Worm (Caenorhabditis elegans) whole organism, L4 larva: ENCODE data around the gene Y113G7A.12.

ENCODE experiments used
- D1046.2 ChIP-seq: fragments of 200-800 bp; sonication (Bioruptor generic); IDR thresholded peaks from 2 replicates; pipeline ENCODE4 v1.3.6; 2022; ENCODE audit warnings: missing genetic modification characterization, missing compliant biosample characterization
- R02D3.7 ChIP-seq: fragments of 150-350 bp; sonication (generic microtip); optimal IDR thresholded peaks from 3 replicates; lab custom pipeline; 2014; ENCODE audit warnings: missing biosample characterization, missing genetic modification characterization
- T20F7.1 ChIP-seq: fragments of 200-800 bp; sonication (Bioruptor generic); optimal IDR thresholded peaks from 2 replicates; lab custom pipeline; 2018; ENCODE audit warnings: mild to moderate bottlenecking, missing genetic modification characterization, missing compliant biosample characterization
- Y105C5A.15 ChIP-seq: fragments of 200-800 bp; sonication (Bioruptor generic); IDR thresholded peaks from 2 replicates; pipeline ENCODE4 v1.3.6; 2022; ENCODE audit warnings: missing genetic modification characterization, missing compliant biosample characterization
- Y75B8A.6 ChIP-seq: fragments of 200-800 bp; sonication (Bioruptor generic); IDR thresholded peaks from 2 replicates; pipeline ENCODE4 v1.3.6; 2022; ENCODE audit warnings: missing genetic modification reagents, missing genetic modification characterization, missing compliant biosample characterization
- ZK337.2 ChIP-seq: fragments of 200-800 bp; sonication (Bioruptor generic); IDR thresholded peaks from 2 replicates; pipeline ENCODE4 v1.3.6; 2022; ENCODE audit warnings: missing genetic modification reagents, missing genetic modification characterization, missing compliant biosample characterization
- ZK546.5 ChIP-seq, 2 experiments: sonication (generic microtip); optimal IDR thresholded peaks; 2 replicates each; lab custom pipeline; 2017; ENCODE audit warnings: missing biosample characterization in 2 of 2, missing genetic modification characterization in 2 of 2
- aha-1 ChIP-seq: fragments of 150-350 bp; peaks from one replicate; lab custom pipeline; 2014; ENCODE audit warnings: missing biosample characterization, missing genetic modification characterization
- ceh-32 ChIP-seq: sonication (generic microtip); optimal IDR thresholded peaks from 2 replicates; lab custom pipeline; 2016; ENCODE audit warnings: mild to moderate bottlenecking, missing genetic modification characterization, missing compliant biosample characterization; ENCODE audit not compliant: poor library complexity
- ceh-62 ChIP-seq: sonication (generic microtip); optimal IDR thresholded peaks from 2 replicates; lab custom pipeline; 2017; ENCODE audit warnings: missing biosample characterization, missing genetic modification characterization
- ceh-82 ChIP-seq: sonication (generic microtip); optimal IDR thresholded peaks from 2 replicates; lab custom pipeline; 2017; ENCODE audit warnings: missing biosample characterization, missing genetic modification characterization
- ces-1 ChIP-seq: fragments of 150-350 bp; sonication (generic microtip); optimal IDR thresholded peaks from 4 replicates; lab custom pipeline; 2014; ENCODE audit warnings: missing biosample characterization, missing genetic modification reagents, missing genetic modification characterization
- cey-2 ChIP-seq: sonication (generic microtip); optimal IDR thresholded peaks from 3 replicates; lab custom pipeline; 2017; ENCODE audit warnings: missing genetic modification characterization, mild to moderate bottlenecking, missing compliant biosample characterization, antibody characterized with exemption, borderline replicate concordance; ENCODE audit not compliant: insufficient read depth
- ctbp-1 ChIP-seq: fragments of 200-800 bp; sonication (Bioruptor generic); IDR thresholded peaks from 2 replicates; pipeline ENCODE4 v1.3.6; 2022; ENCODE audit warnings: missing genetic modification reagents, missing genetic modification characterization, missing compliant biosample characterization
- daf-16 ChIP-seq, 3 experiments: sonication (generic microtip); optimal IDR thresholded peaks; 2 replicates each; lab custom pipeline; 2016 to 2017; ENCODE audit warnings: missing genetic modification characterization in 3 of 3, missing genetic modification reagents in 3 of 3, mild to moderate bottlenecking in 2 of 3, missing compliant biosample characterization in 2 of 3, missing biosample characterization in 1 of 3, moderate library complexity in 1 of 3
- daf-8 ChIP-seq: fragments of 200-800 bp; sonication (Bioruptor generic); IDR thresholded peaks from 2 replicates; pipeline ENCODE4 v1.3.6; 2022; ENCODE audit warnings: missing genetic modification characterization, missing compliant biosample characterization
- duxl-1 ChIP-seq: sonication (generic microtip); optimal IDR thresholded peaks from 2 replicates; lab custom pipeline; 2016; ENCODE audit warnings: mild to moderate bottlenecking, missing genetic modification characterization, moderate library complexity, missing compliant biosample characterization; ENCODE audit not compliant: poor library complexity
- dve-1 ChIP-seq: sonication (generic microtip); optimal IDR thresholded peaks from 2 replicates; lab custom pipeline; 2017; ENCODE audit warnings: antibody characterized with exemption, mild to moderate bottlenecking, missing genetic modification characterization, missing compliant biosample characterization; ENCODE audit not compliant: insufficient read depth
- gei-8 ChIP-seq: fragments of 200-800 bp; sonication (Bioruptor generic); optimal IDR thresholded peaks from 2 replicates; lab custom pipeline; 2018; ENCODE audit warnings: mild to moderate bottlenecking, missing genetic modification characterization, missing compliant biosample characterization
- hif-1 ChIP-seq, 2 experiments: sonication (generic microtip); optimal IDR thresholded peaks; 2 replicates each; lab custom pipeline; 2016 to 2017; ENCODE audit warnings: missing compliant biosample characterization in 2 of 2, missing genetic modification characterization in 2 of 2, missing genetic modification reagents in 2 of 2, missing genotype in 2 of 2, mild to moderate bottlenecking in 1 of 2
- hlh-30 ChIP-seq: sonication (generic microtip); optimal IDR thresholded peaks from 2 replicates; lab custom pipeline; 2017; ENCODE audit warnings: antibody characterized with exemption, mild to moderate bottlenecking, missing genetic modification characterization, missing compliant biosample characterization; ENCODE audit not compliant: insufficient read depth
- jun-1 ChIP-seq: fragments of 150-350 bp; optimal IDR thresholded peaks from 2 replicates; lab custom pipeline; 2014; ENCODE audit warnings: missing biosample characterization, missing genetic modification reagents, missing genetic modification characterization
- lin-1 ChIP-seq: fragments of 200-800 bp; sonication (Bioruptor generic); IDR thresholded peaks from 2 replicates; pipeline ENCODE4 v1.3.6; 2022; ENCODE audit warnings: missing genetic modification reagents, missing genetic modification characterization, missing compliant biosample characterization
- lin-29 ChIP-seq: fragments of 200-800 bp; sonication (Bioruptor generic); IDR thresholded peaks from 2 replicates; pipeline ENCODE4 v1.3.6; 2022; ENCODE audit warnings: missing genetic modification reagents, missing genetic modification characterization, missing compliant biosample characterization
- lin-38 ChIP-seq: fragments of 200-800 bp; sonication (Bioruptor generic); IDR thresholded peaks from 2 replicates; pipeline ENCODE4 v1.3.6; 2022; ENCODE audit warnings: missing genetic modification reagents, missing genetic modification characterization, missing compliant biosample characterization
- lin-39 ChIP-seq: fragments of 150-350 bp; optimal IDR thresholded peaks from 2 replicates; lab custom pipeline; 2014; ENCODE audit warnings: missing biosample characterization, missing genetic modification reagents, missing genetic modification characterization
- madf-5 ChIP-seq, 2 experiments: fragments of 200-800 bp; sonication (Bioruptor generic); IDR thresholded peaks; 2 replicates each; pipeline ENCODE4 v1.3.6; 2022; ENCODE audit warnings: missing compliant biosample characterization in 2 of 2, missing genetic modification characterization in 2 of 2
- mdl-1 ChIP-seq, 2 experiments: fragments of 150-350 bp in 1 of 2; sonication (generic microtip) in 1 of 2; optimal IDR thresholded peaks; 2 replicates each; lab custom pipeline; 2014 to 2017; ENCODE audit warnings: missing biosample characterization in 2 of 2, missing genetic modification characterization in 2 of 2
- mdt-29 ChIP-seq: fragments of 200-800 bp; sonication (Bioruptor generic); IDR thresholded peaks from 2 replicates; pipeline ENCODE4 v1.3.6; 2022; ENCODE audit warnings: missing genetic modification reagents, missing genetic modification characterization, missing compliant biosample characterization
- mep-1 ChIP-seq: fragments of 150-350 bp; sonication (generic microtip); optimal IDR thresholded peaks from 3 replicates; lab custom pipeline; 2014; ENCODE audit warnings: missing biosample characterization, missing genetic modification characterization
- mes-2 ChIP-seq: sonication (generic microtip); optimal IDR thresholded peaks from 2 replicates; lab custom pipeline; 2016; ENCODE audit warnings: missing genotype, mild to moderate bottlenecking, missing genetic modification characterization, missing compliant biosample characterization; ENCODE audit not compliant: poor library complexity, severe bottlenecking
- nhr-111 ChIP-seq: fragments of 200-800 bp; sonication (Bioruptor generic); optimal IDR thresholded peaks from 2 replicates; lab custom pipeline; 2018; ENCODE audit warnings: mild to moderate bottlenecking, missing genetic modification characterization, missing compliant biosample characterization
- nhr-28 ChIP-seq: fragments of 150-350 bp; optimal IDR thresholded peaks from 2 replicates; lab custom pipeline; 2014; ENCODE audit warnings: missing biosample characterization, missing genetic modification characterization
- nhr-76 ChIP-seq: fragments of 150-350 bp; optimal IDR thresholded peaks from 2 replicates; lab custom pipeline; 2014; ENCODE audit warnings: missing biosample characterization, missing genetic modification characterization
- nhr-77 ChIP-seq: fragments of 150-350 bp; optimal IDR thresholded peaks from 2 replicates; lab custom pipeline; 2014; ENCODE audit warnings: missing biosample characterization, missing genetic modification characterization
- pha-4 ChIP-seq, 2 experiments: fragments of 150-350 bp in 1 of 2; fragments of 200-800 bp in 1 of 2; sonication (Bioruptor generic) in 1 of 2; IDR thresholded peaks in 1 of 2; optimal IDR thresholded peaks in 1 of 2; 2 replicates each; pipeline versions ENCODE4 v1.3.6 to Lab custom; 2014 to 2022; ENCODE audit warnings: missing genetic modification characterization in 2 of 2, missing genetic modification reagents in 2 of 2, missing biosample characterization in 1 of 2, missing compliant biosample characterization in 1 of 2
- php-3 ChIP-seq: fragments of 200-800 bp; sonication (Bioruptor generic); IDR thresholded peaks from 2 replicates; pipeline ENCODE4 v1.3.6; 2022; ENCODE audit warnings: missing genetic modification reagents, missing genetic modification characterization, missing compliant biosample characterization
- sdz-12 ChIP-seq: fragments of 200-800 bp; sonication (Bioruptor generic); optimal IDR thresholded peaks from 2 replicates; lab custom pipeline; 2018; ENCODE audit warnings: mild to moderate bottlenecking, missing genetic modification characterization, missing compliant biosample characterization
- skn-1 ChIP-seq: fragments of 150-350 bp; optimal IDR thresholded peaks from 2 replicates; lab custom pipeline; 2014; ENCODE audit warnings: missing biosample characterization, missing genetic modification characterization
- snpc-1.2 ChIP-seq: fragments of 200-800 bp; sonication (Bioruptor generic); IDR thresholded peaks from 2 replicates; pipeline ENCODE4 v1.3.6; 2022; ENCODE audit warnings: missing genetic modification reagents, missing genetic modification characterization, missing compliant biosample characterization
- tag-97 ChIP-seq: fragments of 200-800 bp; sonication (Bioruptor generic); IDR thresholded peaks from 2 replicates; pipeline ENCODE4 v1.3.6; 2022; ENCODE audit warnings: missing genetic modification characterization, missing compliant biosample characterization
- unc-62 ChIP-seq, 3 experiments: fragments of 150-350 bp in 1 of 3; sonication (generic microtip); optimal IDR thresholded peaks in 2 of 3; peaks in 1 of 3; 1 replicate in 1 of 3; 2 replicates in 2 of 3; lab custom pipeline; 2014 to 2017; ENCODE audit warnings: missing biosample characterization in 3 of 3, missing genetic modification characterization in 3 of 3, missing genetic modification reagents in 3 of 3, missing genotype in 1 of 3
- zfp-2 ChIP-seq: sonication (generic microtip); optimal IDR thresholded peaks from 2 replicates; lab custom pipeline; 2016; ENCODE audit warnings: mild to moderate bottlenecking, missing genetic modification characterization, missing compliant biosample characterization
- zfp-3 ChIP-seq: fragments of 200-800 bp; sonication (Bioruptor generic); conservative IDR thresholded peaks from 2 replicates; pipeline ENCODE4 v1.3.6; 2022; ENCODE audit warnings: missing genetic modification reagents, missing genetic modification characterization, missing compliant biosample characterization
- zip-2 ChIP-seq: fragments of 150-350 bp; optimal IDR thresholded peaks from 2 replicates; lab custom pipeline; 2014; ENCODE audit warnings: missing biosample characterization, missing genetic modification characterization
- ztf-11 ChIP-seq: fragments of 150-350 bp; optimal IDR thresholded peaks from 2 replicates; lab custom pipeline; 2014; ENCODE audit warnings: missing biosample characterization, missing genetic modification characterization
- ztf-7 ChIP-seq: fragments of 150-350 bp; optimal IDR thresholded peaks from 2 replicates; lab custom pipeline; 2014; ENCODE audit warnings: missing biosample characterization, missing genetic modification characterization

Gene Y113G7A.12

ce11 chrV:20163105-20163449 lies 20.7 kb downstream of the Y113G7A.12 start (continued):
- TF ChIP-seq R02D3.7 (tag; lab: Kevin White, UChicago): no peak
- TF ChIP-seq ceh-32 (tag; lab: Kevin White, UChicago): no peak
- TF ChIP-seq jun-1 (tag; lab: Kevin White, UChicago): no peak
- TF ChIP-seq lin-29 (GFP tag; lab: Robert Waterston, UW): no peak
- TF ChIP-seq skn-1: no peak
- TF ChIP-seq ztf-7 (tag; lab: Kevin White, UChicago): no peak
- TF ChIP-seq ctbp-1 (GFP tag; lab: Robert Waterston, UW): 0 out of 2 replicates have a peak, but pooled peaks have one; percentile 10
- no peak for TF ChIP-seq Y105C5A.15 (GFP tag; lab: Robert Waterston, UW)
- TF ChIP-seq ZK337.2 (GFP tag; lab: Robert Waterston, UW): 0 out of 2 replicates have a peak, but pooled peaks have one; percentile 22
- no peak for TF ChIP-seq D1046.2 (GFP tag; lab: Robert Waterston, UW)
- TF ChIP-seq mep-1 (tag; lab: Kevin White, UChicago): no peak
- no peak for TF ChIP-seq T20F7.1 (GFP tag; lab: Kevin White, UChicago)
- no peak for TF ChIP-seq gei-8
- no peak for TF ChIP-seq hlh-30
- TF ChIP-seq daf-16 (GFP tag; optimal IDR thresholded peaks at IDR 0.05; lab: Kevin White, UChicago): no peak
- TF ChIP-seq daf-16 (tag; optimal IDR thresholded peaks at IDR 0.05; lab: Kevin White, UChicago): peak; percentile 51
- no peak for TF ChIP-seq ces-1
- no peak for TF ChIP-seq zip-2 (tag; lab: Kevin White, UChicago)
- no peak for TF ChIP-seq ceh-82 (tag; lab: Kevin White, UChicago)
- no peak for TF ChIP-seq unc-62 (GFP tag; optimal IDR thresholded peaks at IDR 0.05 in 1 of 2; lab: Kevin White, UChicago)
- TF ChIP-seq unc-62 (tag; optimal IDR thresholded peaks at IDR 0.05; lab: Kevin White, UChicago): no peak
- no peak for TF ChIP-seq hif-1 (tag; optimal IDR thresholded peaks at IDR 0.05; lab: Kevin White, UChicago)
- TF ChIP-seq nhr-28 (tag; lab: Kevin White, UChicago): no peak
- no peak for TF ChIP-seq nhr-77
- no peak for TF ChIP-seq snpc-1.2 (GFP tag; lab: Robert Waterston, UW)
- TF ChIP-seq php-3: 0 out of 2 replicates have a peak, but pooled peaks have one; percentile 28
- TF ChIP-seq dve-1 (tag; lab: Kevin White, UChicago): peak; percentile 31
- TF ChIP-seq zfp-2: no peak
- TF ChIP-seq cey-2 (tag; lab: Kevin White, UChicago): no peak
- TF ChIP-seq ceh-62 (tag; lab: Kevin White, UChicago): no peak
- TF ChIP-seq mdl-1 (tag; optimal IDR thresholded peaks at IDR 0.05; lab: Kevin White, UChicago): no peak
- TF ChIP-seq nhr-111 (GFP tag; lab: Kevin White, UChicago): no peak
- TF ChIP-seq mes-2 (tag; lab: Kevin White, UChicago): peak; percentile 18
- TF ChIP-seq tag-97: no peak
- peak; percentile 8 for TF ChIP-seq lin-38 (GFP tag; lab: Robert Waterston, UW)
- TF ChIP-seq daf-8 (GFP tag; lab: Robert Waterston, UW): no peak
- TF ChIP-seq mdt-29: no peak; the same call in 1 of the 2 replicates
- no peak for TF ChIP-seq lin-39 (tag; lab: Kevin White, UChicago)
- peak; percentile 90 for TF ChIP-seq zfp-3 (GFP tag; lab: Robert Waterston, UW)

DNA sequence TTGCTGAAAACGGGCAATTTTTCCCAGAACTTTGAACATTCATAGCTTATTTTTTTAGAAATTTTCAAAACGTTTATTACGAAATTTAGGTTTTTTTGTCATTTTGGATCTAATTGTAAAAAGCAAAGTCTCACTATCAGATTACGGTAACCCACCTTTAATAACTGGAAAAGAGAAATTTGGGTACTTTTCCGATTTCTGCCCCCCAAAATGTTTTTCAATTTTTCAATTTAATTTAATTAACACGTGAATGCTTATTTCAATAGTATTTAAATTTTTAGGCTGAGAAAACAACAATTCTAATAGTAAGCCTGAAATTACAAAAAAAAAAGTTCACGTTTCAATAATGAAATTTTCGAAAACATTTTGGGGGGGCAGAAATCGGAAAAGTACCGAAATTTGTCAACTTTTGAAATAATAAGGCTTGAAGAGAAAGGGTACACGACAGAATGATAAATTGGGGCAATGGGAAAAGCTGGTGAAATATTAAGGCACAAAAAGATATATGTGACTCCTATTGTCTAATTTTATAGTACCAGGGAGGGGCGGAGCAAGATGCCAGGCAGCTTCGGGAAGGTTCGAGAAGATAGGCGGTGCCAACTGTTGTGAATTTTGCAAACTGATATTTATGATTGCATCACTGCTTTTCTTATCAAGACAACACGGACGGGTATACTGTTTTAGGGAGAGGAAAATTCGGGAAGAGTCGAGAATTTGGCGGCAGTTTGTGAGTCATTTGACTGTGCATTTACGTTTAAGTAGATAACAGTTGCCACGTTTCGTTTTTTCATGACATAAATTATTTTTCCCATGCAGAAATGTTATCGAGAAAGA lies 21.9 kb downstream of the Y113G7A.12 start, which contains the start of gene F19B2.5:
F19B2.5 (minus strand) TSS at position 107 of the 834 bp plus-strand sequence.
- TF ChIP-seq gei-8 (peak; percentile 60), T20F7.1 (GFP tag; lab: Kevin White, UChicago) (peak; percentile 49), sdz-12 (GFP tag; lab: Kevin White, UChicago) (no peak), ztf-11 (tag; lab: Kevin White, UChicago) (no peak), madf-5 (GFP tag; IDR thresholded peaks at IDR 0.05; lab: Robert Waterston, UW) (no peak), Y105C5A.15 (GFP tag; lab: Robert Waterston, UW) (no peak), dve-1 (tag; lab: Kevin White, UChicago) (peak; percentile 97), pha-4 (GFP tag; IDR thresholded peaks at IDR 0.05; lab: Robert Waterston, UW) (0 out of 2 replicates have a peak, but pooled peaks have one; percentile 50), pha-4 (tag; optimal IDR thresholded peaks at IDR 0.05; lab: Kevin White, UChicago) (no peak), Y75B8A.6 (0 out of 2 replicates have a peak, but pooled peaks have one; percentile 20), aha-1 (tag; lab: Kevin White, UChicago) (peak; percentile 92), nhr-76 (tag; lab: Kevin White, UChicago) (no peak), duxl-1 (no peak), lin-1 (GFP tag; lab: Robert Waterston, UW) (peak; percentile 62; the same call in 1 of the 2 replicates), ZK546.5 (tag; optimal IDR thresholded peaks at IDR 0.05; lab: Kevin White, UChicago) (no peak)
